Worm (Caenorhabditis elegans) whole organism, L1 larva: ENCODE measurements around the gene sars-2.

ENCODE experiments used
- C16A3.4 ChIP-seq: fragments of 150-350 bp; optimal IDR thresholded peaks from 2 replicates; lab custom pipeline; 2014; ENCODE audit warnings: missing biosample characterization, missing genetic modification characterization
- F16B12.6 ChIP-seq: fragments of 150-350 bp; optimal IDR thresholded peaks from 2 replicates; lab custom pipeline; 2014; ENCODE audit warnings: missing biosample characterization, missing genetic modification characterization
- alr-1 ChIP-seq: fragments of 200-800 bp; sonication (Bioruptor generic); optimal IDR thresholded peaks from 2 replicates; lab custom pipeline; 2018; ENCODE audit warnings: borderline replicate concordance, mild to moderate bottlenecking, missing genetic modification characterization, missing compliant biosample characterization
- aly-2 ChIP-seq: fragments of 150-350 bp; optimal IDR thresholded peaks from 2 replicates; lab custom pipeline; 2014; ENCODE audit warnings: missing biosample characterization, missing genetic modification characterization
- blmp-1 ChIP-seq: fragments of 150-350 bp; optimal IDR thresholded peaks from 2 replicates; lab custom pipeline; 2014; ENCODE audit warnings: missing biosample characterization, missing genetic modification characterization
- ceh-82 ChIP-seq, 3 experiments: fragments of 150-350 bp in 1 of 3; sonication (generic microtip) in 2 of 3; optimal IDR thresholded peaks; 2 replicates each; lab custom pipeline; 2014 to 2017; ENCODE audit warnings: missing biosample characterization in 3 of 3, missing genetic modification characterization in 3 of 3
- ceh-88 ChIP-seq: fragments of 200-800 bp; sonication (Bioruptor generic); IDR thresholded peaks from 2 replicates; pipeline ENCODE4 v1.3.6; 2022; ENCODE audit warnings: missing genetic modification characterization, missing compliant biosample characterization
- dpl-1 ChIP-seq, 3 experiments: fragments of 150-350 bp in 2 of 3; sonication (generic microtip) in 1 of 3; optimal IDR thresholded peaks; 2 replicates each; lab custom pipeline; 2014 to 2017; ENCODE audit warnings: missing biosample characterization in 3 of 3, missing genetic modification characterization in 3 of 3, missing genetic modification reagents in 3 of 3
- dsc-1 ChIP-seq: sonication (generic microtip); optimal IDR thresholded peaks from 2 replicates; lab custom pipeline; 2016; ENCODE audit warnings: mild to moderate bottlenecking, missing genetic modification characterization, missing compliant biosample characterization
- efl-1 ChIP-seq, 4 experiments: fragments of 150-350 bp; optimal IDR thresholded peaks in 3 of 4; peaks in 1 of 4; 1 replicate in 1 of 4; 2 replicates in 3 of 4; lab custom pipeline; 2014; ENCODE audit warnings: missing biosample characterization in 2 of 4, missing genetic modification characterization in 2 of 4, missing genetic modification reagents in 2 of 4
- efl-3 ChIP-seq: fragments of 200-800 bp; sonication (Bioruptor generic); optimal IDR thresholded peaks from 2 replicates; lab custom pipeline; 2018; ENCODE audit warnings: mild to moderate bottlenecking, missing genetic modification characterization, missing compliant biosample characterization
- elt-3 ChIP-seq, 6 experiments: fragments of 150-350 bp in 1 of 6; sonication (generic microtip); optimal IDR thresholded peaks; 2 replicates each; lab custom pipeline; 2017 to 2018; ENCODE audit warnings: missing biosample characterization in 6 of 6, missing genetic modification characterization in 6 of 6, inconsistent platforms in 1 of 6
- isw-1 ChIP-seq: fragments of 200-800 bp; sonication (Bioruptor generic); IDR thresholded peaks from 2 replicates; pipeline ENCODE4 v1.3.6; 2022; ENCODE audit warnings: missing genetic modification characterization, missing compliant biosample characterization
- lin-13 ChIP-seq: fragments of 150-350 bp; optimal IDR thresholded peaks from 2 replicates; lab custom pipeline; 2014; ENCODE audit warnings: missing biosample characterization, missing genetic modification reagents, missing genetic modification characterization
- lin-14 ChIP-seq: fragments of 200-800 bp; sonication (Bioruptor generic); optimal IDR thresholded peaks from 2 replicates; lab custom pipeline; 2018; ENCODE audit warnings: mild to moderate bottlenecking, missing genetic modification characterization, moderate library complexity, missing compliant biosample characterization
- lin-15B ChIP-seq: fragments of 150-350 bp; sonication (generic microtip); optimal IDR thresholded peaks from 3 replicates; lab custom pipeline; 2014; ENCODE audit warnings: missing biosample characterization, missing genetic modification characterization
- lin-35 ChIP-seq, 2 experiments: fragments of 150-350 bp; optimal IDR thresholded peaks; 2 replicates each; lab custom pipeline; 2014; ENCODE audit warnings: missing biosample characterization in 2 of 2, missing genetic modification characterization in 2 of 2, missing genetic modification reagents in 2 of 2
- lin-39 ChIP-seq: fragments of 150-350 bp; optimal IDR thresholded peaks from 2 replicates; lab custom pipeline; 2014; ENCODE audit warnings: missing biosample characterization, missing genetic modification reagents, missing genetic modification characterization
- lir-3 ChIP-seq: sonication (generic microtip); optimal IDR thresholded peaks from 2 replicates; lab custom pipeline; 2016; ENCODE audit warnings: mild to moderate bottlenecking, missing genetic modification characterization, moderate library complexity, missing compliant biosample characterization; ENCODE audit not compliant: poor library complexity
- lsy-2 ChIP-seq, 2 experiments: fragments of 150-350 bp; optimal IDR thresholded peaks; 2 replicates each; lab custom pipeline; 2014; ENCODE audit warnings: missing biosample characterization in 2 of 2, missing genetic modification characterization in 2 of 2
- mab-9 ChIP-seq: fragments of 200-800 bp; sonication (Bioruptor generic); IDR thresholded peaks from 2 replicates; pipeline ENCODE4 v1.3.6; 2022; ENCODE audit warnings: missing genetic modification reagents, missing genetic modification characterization, missing compliant biosample characterization
- mep-1 ChIP-seq: fragments of 150-350 bp; optimal IDR thresholded peaks from 2 replicates; lab custom pipeline; 2014; ENCODE audit warnings: missing biosample characterization, missing genetic modification characterization
- nhr-19 ChIP-seq: fragments of 200-800 bp; sonication (Bioruptor generic); conservative IDR thresholded peaks from 2 replicates; pipeline ENCODE4 v1.3.6; 2022; ENCODE audit warnings: missing genetic modification characterization, missing compliant biosample characterization
- nhr-20 ChIP-seq: sonication (generic microtip); optimal IDR thresholded peaks from 2 replicates; lab custom pipeline; 2016; ENCODE audit warnings: mild to moderate bottlenecking, missing genetic modification characterization, missing compliant biosample characterization
- nhr-28 ChIP-seq: fragments of 150-350 bp; optimal IDR thresholded peaks from 2 replicates; lab custom pipeline; 2014; ENCODE audit warnings: missing biosample characterization, missing genetic modification characterization
- nhr-47 ChIP-seq: sonication (generic microtip); optimal IDR thresholded peaks from 2 replicates; lab custom pipeline; 2016; ENCODE audit warnings: mild to moderate bottlenecking, missing genetic modification characterization, moderate library complexity, missing compliant biosample characterization
- nhr-71 ChIP-seq: sonication (generic microtip); optimal IDR thresholded peaks from 2 replicates; lab custom pipeline; 2016; ENCODE audit warnings: mild to moderate bottlenecking, missing genetic modification characterization, moderate library complexity, missing compliant biosample characterization
- nhr-85 ChIP-seq: sonication (generic microtip); peaks from one replicate; lab custom pipeline; 2016; ENCODE audit warnings: missing genetic modification characterization, inconsistent platforms, missing compliant biosample characterization
- nhr-90 ChIP-seq: sonication (generic microtip); optimal IDR thresholded peaks from 2 replicates; lab custom pipeline; 2016; ENCODE audit warnings: mild to moderate bottlenecking, missing genetic modification characterization, missing compliant biosample characterization; ENCODE audit not compliant: poor library complexity
- rnt-1 ChIP-seq: sonication (generic microtip); optimal IDR thresholded peaks from 2 replicates; lab custom pipeline; 2016; ENCODE audit warnings: mild to moderate bottlenecking, missing genetic modification characterization, moderate library complexity, missing compliant biosample characterization
- skn-1 ChIP-seq: fragments of 150-350 bp; optimal IDR thresholded peaks from 2 replicates; lab custom pipeline; 2014; ENCODE audit warnings: missing biosample characterization, missing genetic modification characterization
- snu-23 ChIP-seq: sonication (generic microtip); optimal IDR thresholded peaks from 2 replicates; lab custom pipeline; 2016; ENCODE audit warnings: missing genetic modification characterization, missing compliant biosample characterization
- sox-4 ChIP-seq: sonication (generic microtip); optimal IDR thresholded peaks from 2 replicates; lab custom pipeline; 2016; ENCODE audit warnings: missing genetic modification characterization, missing compliant biosample characterization
- sup-37 ChIP-seq: fragments of 200-800 bp; sonication (Bioruptor generic); optimal IDR thresholded peaks from 2 replicates; lab custom pipeline; 2018; ENCODE audit warnings: mild to moderate bottlenecking, missing genetic modification characterization, missing compliant biosample characterization
- swsn-7 ChIP-seq: sonication (generic microtip); optimal IDR thresholded peaks from 2 replicates; lab custom pipeline; 2016; ENCODE audit warnings: missing genetic modification characterization, missing compliant biosample characterization
- tbx-2 ChIP-seq: sonication (generic microtip); optimal IDR thresholded peaks from 2 replicates; lab custom pipeline; 2016; ENCODE audit warnings: missing genetic modification characterization, missing compliant biosample characterization
- unc-98 ChIP-seq: fragments of 200-800 bp; sonication (Bioruptor generic); IDR thresholded peaks from 2 replicates; pipeline ENCODE4 v1.3.6; 2022; ENCODE audit warnings: missing genetic modification characterization, missing compliant biosample characterization
- vab-15 ChIP-seq: sonication (generic microtip); optimal IDR thresholded peaks from 2 replicates; lab custom pipeline; 2017; ENCODE audit warnings: missing genotype, mild to moderate bottlenecking, missing genetic modification characterization, missing compliant biosample characterization
- xbp-1 ChIP-seq: sonication (generic microtip); optimal IDR thresholded peaks from 2 replicates; lab custom pipeline; 2016; ENCODE audit warnings: missing genetic modification characterization, missing compliant biosample characterization
- ztf-4 ChIP-seq: fragments of 150-350 bp; optimal IDR thresholded peaks from 2 replicates; lab custom pipeline; 2014; ENCODE audit warnings: missing biosample characterization, missing genetic modification characterization

The sars-2 gene

DNA sequence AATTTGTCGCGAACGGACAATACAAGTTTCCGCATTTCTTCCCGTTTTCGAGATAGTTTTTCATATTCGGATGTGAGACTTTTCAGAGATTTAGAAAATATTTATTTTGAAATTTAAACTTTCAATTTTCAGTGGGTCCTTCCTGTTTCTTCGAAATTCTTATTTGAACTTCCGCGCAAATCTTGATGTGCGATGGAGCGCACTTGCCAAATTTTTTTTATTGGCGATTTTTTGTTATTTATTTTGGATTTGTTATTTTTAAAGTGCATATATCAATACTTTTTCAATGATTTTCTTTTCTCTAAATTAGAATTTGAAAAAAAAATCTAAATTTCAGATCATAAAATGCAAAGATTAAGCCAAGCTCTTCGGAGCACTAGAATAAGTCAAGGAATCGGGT lies at the start of gene sars-2:
TSS of gene sars-2 (plus strand) at position 341 of the 400 bp plus-strand sequence.
- TF ChIP-seq F16B12.6, result peak; percentile 1
- peak; percentile 75 to 78 for TF ChIP-seq lsy-2 (tag; optimal IDR thresholded peaks at IDR 0.05; lab: Kevin White, UChicago)
- TF ChIP-seq nhr-71 (tag; lab: Kevin White, UChicago), result peak; percentile 46
- TF ChIP-seq lin-15B (tag; lab: Kevin White, UChicago), result peak; percentile 49
- peak; percentile 92 to 96 for TF ChIP-seq lin-35 (GFP tag; optimal IDR thresholded peaks at IDR 0.05; lab: Kevin White, UChicago)
- peak; percentile 19; the same call in 1 of the 2 replicates for TF ChIP-seq isw-1 (GFP tag; lab: Robert Waterston, UW)
- TF ChIP-seq mab-9 (GFP tag; lab: Robert Waterston, UW), result no peak
- peak; percentile 85 to 94 (median 90) for TF ChIP-seq dpl-1 (GFP tag; optimal IDR thresholded peaks at IDR 0.05; lab: Kevin White, UChicago)
- TF ChIP-seq skn-1 (tag; lab: Kevin White, UChicago), result peak; percentile 69
- peak; percentile 25 for TF ChIP-seq tbx-2 (tag; lab: Kevin White, UChicago)
- peak; percentile 8 for TF ChIP-seq lin-14 (GFP tag; lab: Kevin White, UChicago)
- peak; percentile 25 for TF ChIP-seq nhr-20 (tag; lab: Kevin White, UChicago)
- peak; percentile 33 for TF ChIP-seq C16A3.4 (tag; lab: Kevin White, UChicago)
- TF ChIP-seq ztf-4 (tag; lab: Kevin White, UChicago), result no peak
- TF ChIP-seq nhr-19 (GFP tag; lab: Robert Waterston, UW), result no peak
- no peak for TF ChIP-seq unc-98 (GFP tag; lab: Robert Waterston, UW)
- peak in 1 of 3 experiments; percentile 32 for TF ChIP-seq ceh-82 (tag; optimal IDR thresholded peaks at IDR 0.05; lab: Kevin White, UChicago)
- TF ChIP-seq nhr-47 (tag; lab: Kevin White, UChicago), result peak; percentile 23
- peak; percentile 50 for TF ChIP-seq dsc-1 (tag; lab: Kevin White, UChicago)
- TF ChIP-seq elt-3 (tag; optimal IDR thresholded peaks at IDR 0.05; lab: Kevin White, UChicago), result no peak
- peak; percentile 52 for TF ChIP-seq snu-23 (GFP tag; lab: Kevin White, UChicago)
- TF ChIP-seq efl-3, result no peak
- peak; percentile 44 for TF ChIP-seq rnt-1 (tag; lab: Kevin White, UChicago)
- TF ChIP-seq swsn-7, result peak; percentile 27
- peak; percentile 40 for TF ChIP-seq xbp-1 (tag; lab: Kevin White, UChicago)
- no peak for TF ChIP-seq lir-3 (tag; lab: Kevin White, UChicago)
- peak; percentile 25 for TF ChIP-seq nhr-90 (tag; lab: Kevin White, UChicago)
- TF ChIP-seq vab-15 (tag; lab: Kevin White, UChicago), result no peak
- TF ChIP-seq nhr-85 (tag; lab: Kevin White, UChicago), result peak; percentile 33
- peak; percentile 43 for TF ChIP-seq mep-1 (tag; lab: Kevin White, UChicago)
- TF ChIP-seq efl-1 (optimal IDR thresholded peaks at IDR 0.05; lab: Kevin White, UChicago), result peak; percentile 88 to 92
- TF ChIP-seq efl-1 (GFP tag; optimal IDR thresholded peaks at IDR 0.05 in 1 of 2; lab: Kevin White, UChicago), result peak; percentile 93 to 99
- TF ChIP-seq, all 84 proteins: peak for 23

DNA sequence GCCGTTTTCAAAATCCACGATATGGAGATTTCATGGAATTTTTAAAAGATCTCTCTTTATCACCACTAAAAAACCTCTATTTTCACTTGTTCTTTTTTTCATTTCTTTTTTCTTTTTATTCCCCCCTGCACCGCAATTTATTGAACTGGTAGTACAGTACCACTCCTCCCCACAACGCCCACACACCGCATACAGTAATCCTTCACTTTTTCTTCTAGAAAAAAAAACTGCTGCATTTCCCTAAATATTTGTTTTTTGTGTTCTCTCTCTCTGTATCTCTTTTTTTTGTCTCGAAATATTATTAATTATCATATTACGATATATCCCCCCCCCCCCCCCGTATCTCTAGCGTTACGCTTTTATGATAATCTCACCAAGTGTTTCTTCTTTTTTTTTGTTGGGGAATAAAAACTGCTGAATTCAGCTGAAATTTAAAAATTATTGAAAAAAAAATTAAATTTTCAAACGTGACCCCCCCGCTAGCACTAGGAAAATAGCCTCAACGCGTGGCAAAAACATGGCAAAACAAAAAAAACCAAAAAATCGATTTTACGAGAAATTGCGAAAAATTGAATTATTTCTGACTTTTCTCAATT lies 40.5 kb upstream of the sars-2 start, which contains the start of gene Y24D9B.1:
TSS of gene Y24D9B.1 (plus strand) at position 546 of the 596 bp plus-strand sequence.
- no peak for TF ChIP-seq aly-2 (tag; lab: Kevin White, UChicago)
- no peak for TF ChIP-seq isw-1 (GFP tag; lab: Robert Waterston, UW)
- no peak for TF ChIP-seq ceh-88 (GFP tag; lab: Robert Waterston, UW)
- TF ChIP-seq vab-15 (tag; lab: Kevin White, UChicago), result no peak
- TF ChIP-seq lin-13, result no peak
- no peak for TF ChIP-seq sup-37 (GFP tag; lab: Kevin White, UChicago)
- no peak for TF ChIP-seq dpl-1 (GFP tag; optimal IDR thresholded peaks at IDR 0.05; lab: Kevin White, UChicago)
- no peak for TF ChIP-seq alr-1 (tag; lab: Kevin White, UChicago)
- no peak for TF ChIP-seq blmp-1 (tag; lab: Kevin White, UChicago)
- no peak for TF ChIP-seq lin-39 (tag; lab: Kevin White, UChicago)
- no peak for TF ChIP-seq nhr-28 (tag; lab: Kevin White, UChicago)
- no peak for TF ChIP-seq lsy-2 (tag; optimal IDR thresholded peaks at IDR 0.05; lab: Kevin White, UChicago)
- TF ChIP-seq sox-4, result no peak
